Fruit fly (Drosophila melanogaster): ENCODE data around the gene vilya.

vilya gene

DNA sequence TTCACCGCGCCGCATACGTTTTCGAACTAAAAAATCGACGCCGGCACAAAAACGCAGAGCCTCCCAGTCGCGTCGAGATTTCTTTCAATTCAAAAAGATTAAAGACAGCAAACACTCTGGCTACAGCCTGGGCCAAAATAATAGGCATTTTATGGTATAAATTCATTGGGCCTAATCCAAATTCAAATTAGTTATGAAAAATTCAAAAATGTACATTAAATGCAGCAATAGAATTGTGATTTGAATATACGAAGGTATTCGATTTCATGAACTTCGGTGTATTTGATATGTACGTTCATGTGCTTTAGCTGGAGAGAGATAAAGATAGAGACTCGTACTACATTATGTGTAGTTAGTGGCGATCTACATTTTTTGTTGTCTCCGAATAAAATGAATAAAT lies 17.6 kb downstream of the vilya start, which contains the start of gene Syx4 (continued):
- TF ChIP-seq otp (GFP tag; IDR thresholded peaks at IDR 0.05) = peak; percentile 86
- peak; percentile 74 for TF ChIP-seq Abd-B (GFP tag; optimal IDR thresholded peaks at IDR 0.05)
- no peak for TF ChIP-seq tna (GFP tag; IDR thresholded peaks at IDR 0.05; ENCODE audit: partially characterized antibody)
- TF ChIP-seq dati (GFP tag; IDR thresholded peaks at IDR 0.05) = peak; percentile 26; the same call in 1 of the 2 replicates
- TF ChIP-seq ewg (GFP tag; optimal IDR thresholded peaks at IDR 0.05) = peak; percentile 71
- no peak for TF ChIP-seq Lpt (GFP tag; optimal IDR thresholded peaks at IDR 0.05)
- peak; percentile 75 for TF ChIP-seq jing (GFP tag; optimal IDR thresholded peaks at IDR 0.05)
- TF ChIP-seq CG2678 (tag; optimal IDR thresholded peaks at IDR 0.05) = peak; percentile 96
- peak; percentile 82 for TF ChIP-seq corto (GFP tag; optimal IDR thresholded peaks at IDR 0.05)
- no peak for TF ChIP-seq Kr (GFP tag; optimal IDR thresholded peaks at IDR 0.05)

DNA sequence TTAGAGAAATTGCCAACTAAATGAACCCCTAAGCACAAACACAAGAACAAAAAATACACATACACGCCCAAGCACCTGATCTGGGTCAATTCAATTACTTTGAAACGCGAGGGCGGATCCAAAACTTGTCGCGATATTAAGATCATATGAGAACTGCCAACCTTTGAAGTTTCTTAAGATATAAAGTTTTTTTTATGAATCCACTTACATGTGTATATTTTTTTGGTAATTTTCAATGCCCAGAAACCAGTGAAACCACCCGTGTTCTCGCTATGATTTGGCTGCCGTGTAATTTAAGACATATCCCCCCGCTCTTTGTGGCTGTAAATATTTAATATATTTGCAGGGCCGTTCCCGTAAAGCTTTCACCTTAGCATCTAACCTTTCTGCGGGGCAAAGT lies 23.2 kb downstream of the vilya start:
- TF ChIP-seq H2.0 (GFP tag; IDR thresholded peaks at IDR 0.05) (no peak), CG10565 (GFP tag; optimal IDR thresholded peaks at IDR 0.05) (no peak), CG4404 (GFP tag; IDR thresholded peaks at IDR 0.05) (no peak), lmd (GFP tag; IDR thresholded peaks at IDR 0.05) (peak; percentile 27; the same call in 1 of the 2 replicates), CG8944 (GFP tag; optimal IDR thresholded peaks at IDR 0.05) (no peak), CG7839 (tag; optimal IDR thresholded peaks at IDR 0.05) (peak; percentile 19), nom (GFP tag; optimal IDR thresholded peaks at IDR 0.05) (no peak), Hr3 (GFP tag; optimal IDR thresholded peaks at IDR 0.05) (no peak), nerfin-1 (tag; optimal IDR thresholded peaks at IDR 0.05) (no peak), hkb (optimal IDR thresholded peaks at IDR 0.05) (no peak), hkb (GFP tag; IDR thresholded peaks at IDR 0.05) (no peak), CG6854 (GFP tag; optimal IDR thresholded peaks at IDR 0.05) (no peak), HmgZ (tag; optimal IDR thresholded peaks at IDR 0.05) (no peak), CG12104 (GFP tag; optimal IDR thresholded peaks at IDR 0.05) (no peak), CG10274 (GFP tag; optimal IDR thresholded peaks at IDR 0.05) (no peak), CG10431 (GFP tag; optimal IDR thresholded peaks at IDR 0.05) (no peak), Camta (GFP tag; optimal IDR thresholded peaks at IDR 0.05) (no peak), Ptx1 (GFP tag; IDR thresholded peaks at IDR 0.05) (peak; percentile 37; the same call in 1 of the 2 replicates), Dbx (GFP tag; IDR thresholded peaks at IDR 0.05) (no peak), jigr1 (GFP tag; IDR thresholded peaks at IDR 0.05) (no peak), az2 (GFP tag; optimal IDR thresholded peaks at IDR 0.05) (no peak), slp2 (GFP tag; optimal IDR thresholded peaks at IDR 0.05) (no peak), CG18011 (GFP tag; optimal IDR thresholded peaks at IDR 0.05) (no peak), CG18476 (GFP tag; optimal IDR thresholded peaks at IDR 0.05) (peak; percentile 6), Ets97D (GFP tag; optimal IDR thresholded peaks at IDR 0.05) (no peak), row (GFP tag; IDR thresholded peaks at IDR 0.05) (peak; percentile 49), CG2120 (GFP tag; optimal IDR thresholded peaks at IDR 0.05) (peak; percentile 48), vvl (GFP tag; IDR thresholded peaks at IDR 0.05) (no peak), CG34224 (GFP tag; IDR thresholded peaks at IDR 0.05; ENCODE audit: partially characterized antibody) (no peak), fd102C (GFP tag; optimal IDR thresholded peaks at IDR 0.05) (no peak), CG12942 (GFP tag; optimal IDR thresholded peaks at IDR 0.05) (no peak), cwo (GFP tag; optimal IDR thresholded peaks at IDR 0.05) (no peak), sisA (GFP tag; IDR thresholded peaks at IDR 0.05) (peak; percentile 28), tgo (GFP tag; IDR thresholded peaks at IDR 0.05) (no peak), CG16863 (GFP tag; optimal IDR thresholded peaks at IDR 0.05) (no peak), CG3726 (GFP tag; IDR thresholded peaks at IDR 0.05) (no peak), MBD-R2 (GFP tag; IDR thresholded peaks at IDR 0.05) (no peak), trem (tag; optimal IDR thresholded peaks at IDR 0.05) (no peak), corto (GFP tag; optimal IDR thresholded peaks at IDR 0.05) (no peak), Oli (tag; optimal IDR thresholded peaks at IDR 0.05) (no peak), gfzf (GFP tag; optimal IDR thresholded peaks at IDR 0.05) (no peak)
